Fruit fly (Drosophila melanogaster) whole organism, prepupa: ENCODE results near the gene CG15571.

Experiments
- CG10631 ChIP-seq: fragments of 200-800 bp; sonication (Bioruptor generic); optimal IDR thresholded peaks from 2 replicates; lab custom pipeline; 2016; ENCODE audit warnings: missing biosample characterization, missing genetic modification characterization
- CG10669 ChIP-seq: fragments of 200-800 bp; sonication (Bioruptor generic); optimal IDR thresholded peaks from 3 replicates; lab custom pipeline; 2018; ENCODE audit warnings: missing biosample characterization, mild to moderate bottlenecking, missing genetic modification characterization, moderate library complexity
- CG11902 ChIP-seq: fragments of 200-800 bp; sonication (Bioruptor generic); optimal IDR thresholded peaks from 3 replicates; lab custom pipeline; 2016; ENCODE audit warnings: missing biosample characterization, missing genetic modification characterization
- CG15336 ChIP-seq: fragments of 200-800 bp; sonication (Bioruptor generic); IDR thresholded peaks from 2 replicates; pipeline ENCODE4 v1.3.6; 2022; ENCODE audit warnings: missing biosample characterization, missing genetic modification characterization
- CG16779 ChIP-seq: fragments of 200-800 bp; sonication (Bioruptor generic); optimal IDR thresholded peaks from 3 replicates; lab custom pipeline; 2017; ENCODE audit warnings: missing biosample characterization, mild to moderate bottlenecking, missing genetic modification characterization
- CG3032 ChIP-seq: fragments of 200-800 bp; optimal IDR thresholded peaks from 2 replicates; lab custom pipeline; 2019; ENCODE audit warnings: missing biosample characterization, mild to moderate bottlenecking, missing genetic modification characterization, moderate library complexity
- CG31627 ChIP-seq: fragments of 200-800 bp; sonication (Bioruptor generic); optimal IDR thresholded peaks from 3 replicates; lab custom pipeline; 2016; ENCODE audit warnings: missing biosample characterization, missing genetic modification characterization
- CG32006 ChIP-seq: fragments of 200-800 bp; sonication (Bioruptor generic); optimal IDR thresholded peaks from 3 replicates; lab custom pipeline; 2017; ENCODE audit warnings: missing biosample characterization, mild to moderate bottlenecking, missing genetic modification characterization
- CG3919 ChIP-seq: fragments of 200-800 bp; sonication (Bioruptor generic); optimal IDR thresholded peaks from 3 replicates; lab custom pipeline; 2016; ENCODE audit warnings: missing biosample characterization, missing genetic modification characterization
- CG4318 ChIP-seq: fragments of 200-800 bp; sonication (Bioruptor generic); optimal IDR thresholded peaks from 3 replicates; lab custom pipeline; 2017; ENCODE audit warnings: missing biosample characterization, mild to moderate bottlenecking, missing genetic modification characterization
- CG6163 ChIP-seq: fragments of 200-800 bp; sonication (Bioruptor generic); IDR thresholded peaks from 3 replicates; pipeline ENCODE4 v1.3.6; 2022; ENCODE audit warnings: missing biosample characterization, missing genetic modification characterization
- CG6276 ChIP-seq: fragments of 200-800 bp; sonication (Bioruptor generic); optimal IDR thresholded peaks from 2 replicates; lab custom pipeline; 2017; ENCODE audit warnings: missing biosample characterization, mild to moderate bottlenecking, missing genetic modification characterization
- CG6792 ChIP-seq: fragments of 200-800 bp; sonication (Bioruptor generic); optimal IDR thresholded peaks from 3 replicates; lab custom pipeline; 2016; ENCODE audit warnings: missing biosample characterization, missing genetic modification characterization
- CG8119 ChIP-seq: fragments of 200-800 bp; sonication (Bioruptor generic); IDR thresholded peaks from 3 replicates; pipeline ENCODE4 v1.3.6; 2022; ENCODE audit warnings: missing biosample characterization, missing genetic modification characterization
- CG8632 ChIP-seq: fragments of 200-800 bp; sonication (Bioruptor generic); optimal IDR thresholded peaks from 3 replicates; lab custom pipeline; 2016; ENCODE audit warnings: missing biosample characterization, missing genetic modification characterization
- CG9139 ChIP-seq: fragments of 200-800 bp; sonication (Bioruptor generic); optimal IDR thresholded peaks from 3 replicates; lab custom pipeline; 2017; ENCODE audit warnings: missing biosample characterization, mild to moderate bottlenecking, missing genetic modification characterization
- Eip75B ChIP-seq: fragments of 200-800 bp; sonication (Bioruptor generic); optimal IDR thresholded peaks from 3 replicates; lab custom pipeline; 2016; ENCODE audit warnings: missing biosample characterization, missing genetic modification characterization
- Eip78C ChIP-seq: fragments of 200-800 bp; sonication (Bioruptor generic); peaks from one replicate; lab custom pipeline; 2016; ENCODE audit warnings: missing biosample characterization, missing genetic modification characterization
- Ets21C ChIP-seq: fragments of 200-800 bp; sonication (Bioruptor generic); optimal IDR thresholded peaks from 3 replicates; lab custom pipeline; 2016; ENCODE audit warnings: missing biosample characterization, missing genetic modification characterization
- Ets96B ChIP-seq: fragments of 200-800 bp; optimal IDR thresholded peaks from 2 replicates; lab custom pipeline; 2019; ENCODE audit warnings: missing biosample characterization, mild to moderate bottlenecking, missing genetic modification characterization, moderate library complexity
- Gug ChIP-seq: fragments of 200-800 bp; sonication (Bioruptor generic); IDR thresholded peaks from 2 replicates; pipeline ENCODE4 v1.3.6; 2022; ENCODE audit warnings: missing biosample characterization, missing genetic modification characterization
- Hr38 ChIP-seq: sonication (Bioruptor generic); optimal IDR thresholded peaks from 2 replicates; lab custom pipeline; 2016; ENCODE audit warnings: missing biosample characterization, missing genetic modification characterization
- Hr39 ChIP-seq: fragments of 200-800 bp; sonication (Bioruptor generic); optimal IDR thresholded peaks from 2 replicates; lab custom pipeline; 2016; ENCODE audit warnings: missing biosample characterization, missing genetic modification characterization
- Hr4 ChIP-seq: fragments of 200-800 bp; sonication (Bioruptor generic); optimal IDR thresholded peaks from 3 replicates; lab custom pipeline; 2016; ENCODE audit warnings: missing biosample characterization, missing genetic modification characterization
- Lpt ChIP-seq: fragments of 200-800 bp; sonication (Bioruptor generic); optimal IDR thresholded peaks from 3 replicates; lab custom pipeline; 2016; ENCODE audit warnings: missing biosample characterization, missing genetic modification characterization
- Met ChIP-seq: fragments of 200-800 bp; sonication (Bioruptor generic); optimal IDR thresholded peaks from 3 replicates; lab custom pipeline; 2016; ENCODE audit warnings: missing biosample characterization, missing genetic modification characterization
- OdsH ChIP-seq: fragments of 200-800 bp; sonication (Bioruptor generic); optimal IDR thresholded peaks from 3 replicates; lab custom pipeline; 2016; ENCODE audit warnings: missing biosample characterization, missing genetic modification characterization
- Smox ChIP-seq: fragments of 200-800 bp; sonication (Bioruptor generic); optimal IDR thresholded peaks from 3 replicates; lab custom pipeline; 2016; ENCODE audit warnings: missing biosample characterization, missing genetic modification characterization
- Sox102F ChIP-seq: fragments of 200-800 bp; sonication (Bioruptor generic); optimal IDR thresholded peaks from 2 replicates; lab custom pipeline; 2016; ENCODE audit warnings: missing biosample characterization, mild to moderate bottlenecking, missing genetic modification characterization
- Sox14 ChIP-seq: fragments of 200-800 bp; sonication (Bioruptor generic); optimal IDR thresholded peaks from 3 replicates; lab custom pipeline; 2016; ENCODE audit warnings: missing biosample characterization, missing genetic modification characterization
- achi ChIP-seq: fragments of 200-800 bp; sonication (Bioruptor generic); optimal IDR thresholded peaks from 3 replicates; lab custom pipeline; 2016; ENCODE audit warnings: missing biosample characterization, missing genetic modification characterization
- acj6 ChIP-seq: fragments of 200-800 bp; sonication (Bioruptor generic); optimal IDR thresholded peaks from 3 replicates; lab custom pipeline; 2016; ENCODE audit warnings: missing biosample characterization, missing genetic modification characterization
- cyc ChIP-seq: fragments of 200-800 bp; sonication (Bioruptor generic); optimal IDR thresholded peaks from 3 replicates; lab custom pipeline; 2016; ENCODE audit warnings: missing biosample characterization, missing genetic modification characterization
- dsx ChIP-seq: fragments of 200-800 bp; optimal IDR thresholded peaks from 3 replicates; lab custom pipeline; 2019; ENCODE audit warnings: missing biosample characterization, mild to moderate bottlenecking, missing genetic modification characterization, moderate library complexity; ENCODE audit not compliant: poor library complexity, severe bottlenecking
- eg ChIP-seq: fragments of 200-800 bp; sonication (Bioruptor generic); IDR thresholded peaks from 3 replicates; pipeline ENCODE4 v1.3.6; 2022; ENCODE audit warnings: missing biosample characterization, missing genetic modification characterization
- esn ChIP-seq: fragments of 200-800 bp; sonication (Bioruptor generic); optimal IDR thresholded peaks from 2 replicates; lab custom pipeline; 2016; ENCODE audit warnings: missing biosample characterization, mild to moderate bottlenecking, missing genetic modification characterization, moderate library complexity
- fd59A ChIP-seq: fragments of 200-800 bp; sonication (Bioruptor generic); optimal IDR thresholded peaks from 2 replicates; lab custom pipeline; 2017; ENCODE audit warnings: missing biosample characterization, mild to moderate bottlenecking, missing genetic modification characterization, missing genetic modification reagents
- fkh ChIP-seq: fragments of 200-800 bp; sonication (Bioruptor generic); optimal IDR thresholded peaks from 3 replicates; lab custom pipeline; 2017; ENCODE audit warnings: missing biosample characterization, mild to moderate bottlenecking, missing genetic modification characterization, moderate library complexity
- lz ChIP-seq: fragments of 200-800 bp; sonication (Bioruptor generic); optimal IDR thresholded peaks from 3 replicates; lab custom pipeline; 2016; ENCODE audit warnings: missing biosample characterization, missing genetic modification characterization
- net ChIP-seq: fragments of 200-800 bp; sonication (Bioruptor generic); optimal IDR thresholded peaks from 3 replicates; lab custom pipeline; 2016; ENCODE audit warnings: missing biosample characterization, missing genetic modification characterization
- pdm3 ChIP-seq: fragments of 200-800 bp; sonication (Bioruptor generic); optimal IDR thresholded peaks from 3 replicates; lab custom pipeline; 2016; ENCODE audit warnings: missing biosample characterization, missing genetic modification characterization
- salr ChIP-seq, 2 experiments: fragments of 200-800 bp; sonication (Bioruptor generic); optimal IDR thresholded peaks; 3 replicates each; lab custom pipeline; 2016 to 2018; ENCODE audit warnings: missing biosample characterization in 2 of 2, missing genetic modification characterization in 2 of 2, mild to moderate bottlenecking in 1 of 2
- spab ChIP-seq: fragments of 200-800 bp; sonication (Bioruptor generic); optimal IDR thresholded peaks from 2 replicates; lab custom pipeline; 2017; ENCODE audit warnings: missing biosample characterization, mild to moderate bottlenecking, missing genetic modification characterization, missing genetic modification reagents
- ss ChIP-seq, 2 experiments: fragments of 200-800 bp; sonication (Bioruptor generic); optimal IDR thresholded peaks; 2 replicates in 1 of 2; 3 replicates in 1 of 2; lab custom pipeline; 2017 to 2018; ENCODE audit warnings: mild to moderate bottlenecking in 2 of 2, missing biosample characterization in 2 of 2, missing genetic modification characterization in 2 of 2, moderate library complexity in 1 of 2
- svp ChIP-seq: fragments of 200-800 bp; sonication (Bioruptor generic); peaks from one replicate; lab custom pipeline; 2016; ENCODE audit warnings: missing biosample characterization, missing genetic modification characterization
- topi ChIP-seq: fragments of 200-800 bp; sonication (Bioruptor generic); optimal IDR thresholded peaks from 3 replicates; lab custom pipeline; 2016; ENCODE audit warnings: missing biosample characterization, missing genetic modification characterization
- vri ChIP-seq: fragments of 200-800 bp; sonication (Bioruptor generic); optimal IDR thresholded peaks from 3 replicates; lab custom pipeline; 2016; ENCODE audit warnings: missing biosample characterization, mild to moderate bottlenecking, missing genetic modification characterization

The CG15571 gene

DNA sequence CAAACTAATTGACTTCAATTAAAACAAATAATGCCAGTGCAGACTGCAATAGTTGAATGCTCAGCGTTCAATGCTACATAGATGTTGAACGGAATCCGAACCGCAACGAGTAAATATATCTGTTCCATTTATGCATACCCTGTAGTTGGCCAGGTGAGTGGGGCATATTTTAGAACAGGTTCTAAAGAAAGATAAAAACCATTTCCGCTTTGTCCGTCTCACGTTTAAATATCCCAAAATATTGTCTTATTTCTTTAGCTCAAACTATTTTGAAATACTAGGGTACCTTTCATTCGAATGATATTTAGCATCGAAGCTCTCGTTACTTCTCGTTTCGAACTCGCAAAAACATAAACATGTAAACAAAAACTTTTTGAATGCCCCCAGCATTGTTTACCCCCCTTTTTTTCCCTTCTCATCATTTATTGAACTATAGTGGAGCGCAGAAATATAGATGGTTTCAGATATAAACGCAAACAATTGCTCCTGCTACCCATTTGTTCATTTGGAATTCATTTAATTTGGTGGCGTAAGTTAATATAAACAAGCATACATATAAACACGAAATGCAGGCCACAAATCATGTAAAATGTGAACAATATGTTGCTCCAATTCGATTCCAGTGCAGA is 44.9 kb downstream of the CG15571 start (continued):
- peak; percentile 10 for TF ChIP-seq Sox102F (GFP tag; lab: Kevin White, UChicago)
- TF ChIP-seq Hr4 (GFP tag; lab: Kevin White, UChicago): peak; percentile 9
- no peak for TF ChIP-seq CG9139 (GFP tag; lab: Kevin White, UChicago)
- TF ChIP-seq eg (GFP tag; lab: Robert Waterston, UW): peak; percentile 79
- no peak for TF ChIP-seq CG6276
- 0 out of 2 replicates have a peak, but pooled peaks have one; percentile 20 for TF ChIP-seq Gug
- TF ChIP-seq Eip75B: no peak
- no peak for TF ChIP-seq lz (GFP tag; lab: Kevin White, UChicago)
- peak; percentile 37 for TF ChIP-seq pdm3
- TF ChIP-seq spab: no peak
- TF ChIP-seq Smox (GFP tag; lab: Kevin White, UChicago): no peak
- TF ChIP-seq achi (GFP tag; lab: Kevin White, UChicago): peak; percentile 24
- no peak for TF ChIP-seq Ets21C (GFP tag; lab: Kevin White, UChicago)
- peak; percentile 4 for TF ChIP-seq Sox14 (GFP tag; lab: Kevin White, UChicago)
- TF ChIP-seq CG8632 (GFP tag; lab: Kevin White, UChicago): no peak
- TF ChIP-seq CG16779: no peak
- peak; percentile 47; the same call in 2 of the 3 replicates for TF ChIP-seq CG8119 (GFP tag; lab: Robert Waterston, UW)
- TF ChIP-seq acj6 (GFP tag; lab: Kevin White, UChicago): peak; percentile 33
- peak; percentile 38 for TF ChIP-seq CG32006 (GFP tag; lab: Kevin White, UChicago)
- peak; percentile 23 for TF ChIP-seq CG10631
- TF ChIP-seq cyc: peak; percentile 22
- no peak for TF ChIP-seq vri (GFP tag; lab: Kevin White, UChicago)
- TF ChIP-seq CG3919 (GFP tag; lab: Kevin White, UChicago): peak; percentile 20
- TF ChIP-seq dsx: no peak
- no peak for TF ChIP-seq Lpt (GFP tag; lab: Kevin White, UChicago)
- no peak for TF ChIP-seq CG31627 (GFP tag; lab: Kevin White, UChicago)
- TF ChIP-seq Ets96B (tag; lab: Kevin White, UChicago): peak; percentile 0
- peak; percentile 67 for TF ChIP-seq Eip78C
- no peak for TF ChIP-seq esn

DNA sequence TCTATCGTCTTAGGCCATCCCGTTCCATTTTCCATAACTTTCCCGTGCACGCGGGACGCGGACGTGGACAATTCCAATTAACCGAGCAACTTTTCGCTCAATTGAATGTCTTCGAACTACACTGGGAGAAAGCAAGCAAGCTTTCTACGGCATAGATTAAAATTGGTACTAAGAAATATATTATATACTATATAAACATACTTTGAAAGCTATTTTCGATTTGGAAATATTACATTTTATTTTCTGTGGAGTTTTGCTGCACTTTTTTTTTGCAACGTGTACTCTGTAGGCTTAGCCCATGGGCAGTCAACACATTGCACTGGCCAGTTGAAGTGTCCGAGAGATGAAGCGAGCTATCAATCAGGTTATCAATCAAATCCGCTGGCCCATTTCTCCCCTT is 46.7 kb downstream of the CG15571 start:
- peak in 1 of 2 experiments; percentile 20 for TF ChIP-seq salr (GFP tag; optimal IDR thresholded peaks at IDR 0.05; lab: Kevin White, UChicago)
- TF ChIP-seq CG16779: peak; percentile 26
- no peak for TF ChIP-seq CG11902 (GFP tag; lab: Kevin White, UChicago)
- TF ChIP-seq Gug: peak; percentile 52
- TF ChIP-seq Met (GFP tag; lab: Kevin White, UChicago): no peak
- peak; percentile 61; the same call in 2 of the 3 replicates for TF ChIP-seq CG6163
- TF ChIP-seq CG15336 (GFP tag; lab: Robert Waterston, UW): peak; percentile 67
- TF ChIP-seq CG6276: peak; percentile 32
- no peak for TF ChIP-seq cyc
- peak; percentile 28 for TF ChIP-seq Lpt (GFP tag; lab: Kevin White, UChicago)
- no peak for TF ChIP-seq Ets21C (GFP tag; lab: Kevin White, UChicago)
- peak; percentile 78 for TF ChIP-seq CG32006 (GFP tag; lab: Kevin White, UChicago)
- peak; percentile 70 for TF ChIP-seq eg (GFP tag; lab: Robert Waterston, UW)
- TF ChIP-seq CG3032 (tag; lab: Kevin White, UChicago): peak; percentile 35
- TF ChIP-seq fkh (GFP tag; lab: Kevin White, UChicago): no peak
- TF ChIP-seq OdsH (GFP tag; lab: Kevin White, UChicago): peak; percentile 41
- TF ChIP-seq net (GFP tag; lab: Kevin White, UChicago): no peak
- peak; percentile 62 for TF ChIP-seq Hr4 (GFP tag; lab: Kevin White, UChicago)
- no peak for TF ChIP-seq topi (GFP tag; lab: Kevin White, UChicago)
- TF ChIP-seq Ets96B (tag; lab: Kevin White, UChicago): peak; percentile 30
- peak; percentile 28 for TF ChIP-seq acj6 (GFP tag; lab: Kevin White, UChicago)
- TF ChIP-seq fd59A: peak; percentile 4
- peak; percentile 55 for TF ChIP-seq CG4318 (GFP tag; lab: Kevin White, UChicago)
- peak; percentile 56 for TF ChIP-seq CG3919 (GFP tag; lab: Kevin White, UChicago)
- peak; percentile 58; the same call in 2 of the 3 replicates for TF ChIP-seq CG8119 (GFP tag; lab: Robert Waterston, UW)
- TF ChIP-seq Hr38 (GFP tag; lab: Kevin White, UChicago): no peak
- no peak for TF ChIP-seq Smox (GFP tag; lab: Kevin White, UChicago)
- peak; percentile 51 for TF ChIP-seq CG10669 (GFP tag; lab: Kevin White, UChicago)
- TF ChIP-seq CG10631: peak; percentile 47
- TF ChIP-seq ss (GFP tag; optimal IDR thresholded peaks at IDR 0.05; lab: Kevin White, UChicago): no peak
- no peak for TF ChIP-seq dsx
- peak; percentile 45 for TF ChIP-seq pdm3
- TF ChIP-seq svp (GFP tag; lab: Kevin White, UChicago): peak; percentile 73
- no peak for TF ChIP-seq vri (GFP tag; lab: Kevin White, UChicago)
- no peak for TF ChIP-seq Hr39 (GFP tag; lab: Kevin White, UChicago)
- peak; percentile 69 for TF ChIP-seq Eip78C
- peak; percentile 16 for TF ChIP-seq CG6792 (GFP tag; lab: Kevin White, UChicago)
